Worm (Caenorhabditis elegans) whole organism, midembryonic: ENCODE results near the gene sprr-1.

Experiments used
- T22C8.4 ChIP-seq: fragments of 200-800 bp; sonication (Bioruptor generic); IDR thresholded peaks from 2 replicates; pipeline ENCODE4 v1.3.6; 2022; ENCODE audit warnings: missing genetic modification characterization, missing compliant biosample characterization
- cog-1 ChIP-seq: sonication (generic microtip); optimal IDR thresholded peaks from 2 replicates; lab custom pipeline; 2016; ENCODE audit warnings: missing genetic modification characterization, missing compliant biosample characterization
- flt-1 ChIP-seq: fragments of 200-800 bp; sonication (Bioruptor generic); IDR thresholded peaks from 2 replicates; pipeline ENCODE4 v1.3.6; 2022; ENCODE audit warnings: missing genetic modification characterization, missing compliant biosample characterization
- klf-2 ChIP-seq: fragments of 200-800 bp; sonication (Bioruptor generic); conservative IDR thresholded peaks from 2 replicates; pipeline ENCODE4 v1.3.6; 2022; ENCODE audit warnings: missing genetic modification reagents, missing genetic modification characterization, missing compliant biosample characterization
- med-1 ChIP-seq: sonication (generic microtip); optimal IDR thresholded peaks from 2 replicates; lab custom pipeline; 2017; ENCODE audit warnings: missing genetic modification characterization, mild to moderate bottlenecking, missing compliant biosample characterization, antibody characterized with exemption, missing genetic modification reagents; ENCODE audit not compliant: insufficient read depth
- ref-1 ChIP-seq: fragments of 200-800 bp; sonication (Bioruptor generic); conservative IDR thresholded peaks from 2 replicates; pipeline ENCODE4 v1.3.6; 2022; ENCODE audit warnings: missing genetic modification reagents, missing genetic modification characterization, missing compliant biosample characterization
- ztf-23 ChIP-seq: fragments of 200-800 bp; sonication (Bioruptor generic); IDR thresholded peaks from 2 replicates; pipeline ENCODE4 v1.3.6; 2022; ENCODE audit warnings: missing genetic modification reagents, missing genetic modification characterization, missing compliant biosample characterization
- ztf-29 ChIP-seq: fragments of 200-800 bp; sonication (Bioruptor generic); IDR thresholded peaks from 2 replicates; pipeline ENCODE4 v1.3.6; 2022; ENCODE audit warnings: missing genetic modification reagents, missing genetic modification characterization, missing compliant biosample characterization

DNA sequence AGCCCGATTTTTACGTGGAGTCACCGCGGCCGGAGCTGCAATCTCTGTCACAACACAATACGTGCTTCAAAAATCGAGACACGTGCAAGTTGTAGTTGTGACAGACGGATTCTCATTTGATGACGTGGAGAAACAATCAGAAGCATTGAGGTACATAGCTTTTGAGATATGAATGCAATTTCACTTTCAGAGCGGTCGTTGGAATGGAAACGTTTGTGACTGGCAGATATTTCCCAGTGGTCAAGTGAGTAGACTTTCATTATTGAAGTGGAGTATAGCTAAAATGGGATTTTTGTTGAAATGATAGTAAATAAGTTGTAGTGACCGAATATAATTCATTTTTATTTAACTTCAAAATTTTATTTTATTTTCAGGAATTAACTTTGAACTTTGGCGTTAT lies 25.0 kb downstream of the sprr-1 start:
- TF ChIP-seq cog-1 (tag; lab: Kevin White, UChicago) (no peak), ztf-29 (GFP tag; lab: Robert Waterston, UW) (no peak), flt-1 (GFP tag; lab: Robert Waterston, UW) (no peak), klf-2 (no peak), med-1 (GFP tag; lab: Kevin White, UChicago) (no peak), ztf-23 (GFP tag; lab: Robert Waterston, UW) (no peak), T22C8.4 (no peak), ref-1 (no peak)
